Fruit fly (Drosophila melanogaster) whole organism: ENCODE data around the gene CG6497.

Experiments
- CG8478 ChIP-seq: fragments of >200 bp; optimal IDR thresholded peaks from 2 replicates; lab custom pipeline; 2018; ENCODE audit warnings: inconsistent platforms
- Dll ChIP-seq: fragments of >200 bp; optimal IDR thresholded peaks from 2 replicates; lab custom pipeline; 2017
- EcR ChIP-seq, 2 experiments: fragments of >200 bp; optimal IDR thresholded peaks; 2 replicates each; lab custom pipeline; 2017; ENCODE audit warnings: missing biosample characterization in 2 of 2, missing genetic modification characterization in 2 of 2, missing genetic modification reagents in 2 of 2
- pan ChIP-seq: fragments of >200 bp; optimal IDR thresholded peaks from 2 replicates; lab custom pipeline; 2017
- psq ChIP-seq: fragments of >200 bp; optimal IDR thresholded peaks from 2 replicates; lab custom pipeline; 2017
- usp ChIP-seq: fragments of >200 bp; optimal IDR thresholded peaks from 2 replicates; lab custom pipeline; 2017; ENCODE audit warnings: missing biosample characterization, missing genetic modification characterization, mixed read lengths

DNA sequence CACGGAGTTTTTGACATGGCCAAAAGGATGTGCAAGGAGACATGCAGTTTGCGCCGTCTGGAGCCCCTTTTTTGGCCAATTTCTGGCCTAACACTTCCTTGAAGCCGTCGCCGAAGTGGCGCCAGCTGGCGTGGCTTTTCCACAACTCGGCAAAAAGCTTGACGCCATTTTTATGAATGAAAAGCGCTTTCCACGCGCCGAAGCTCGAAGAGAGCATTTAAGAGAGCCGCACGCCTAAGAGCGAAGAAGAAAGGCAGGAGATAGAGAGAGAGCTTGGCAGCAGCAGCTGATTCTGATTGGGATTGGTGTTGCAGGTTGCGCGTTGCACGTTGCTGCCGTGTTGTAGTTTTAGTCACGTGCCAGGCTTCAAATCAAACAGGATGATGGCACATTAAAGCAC lies 42.2 kb downstream of the CG6497 start:
- TF ChIP-seq EcR (GFP tag; optimal IDR thresholded peaks at IDR 0.05; lab: Kevin White, UChicago) (no peak), CG8478 (lab: Kevin White, UChicago) (no peak), usp (no peak), psq (lab: Kevin White, UChicago) (no peak), Dll (lab: Kevin White, UChicago) (no peak), pan (lab: Kevin White, UChicago) (no peak)
